Worm (Caenorhabditis elegans): ENCODE results near the gene ZC395.5.

Gene ZC395.5

ce11 chrIII:5224908-5225307 is 42.7 kb upstream of the ZC395.5 start:
- no peak for TF ChIP-seq ceh-32 (tag; optimal IDR thresholded peaks at IDR 0.05; ENCODE audit: poor library complexity)
- TF ChIP-seq php-3 (GFP tag; IDR thresholded peaks at IDR 0.05) = no peak
- TF ChIP-seq hlh-30 (tag; optimal IDR thresholded peaks at IDR 0.05; ENCODE audit: insufficient read depth) = no peak
- no peak for TF ChIP-seq vab-7 (GFP tag; IDR thresholded peaks at IDR 0.05)
- TF ChIP-seq hif-1 (tag; optimal IDR thresholded peaks at IDR 0.05) = no peak
- no peak for TF ChIP-seq tag-97 (GFP tag; IDR thresholded peaks at IDR 0.05)
- no peak for TF ChIP-seq ceh-62 (tag; optimal IDR thresholded peaks at IDR 0.05)
- no peak for TF ChIP-seq mdl-1 (tag; optimal IDR thresholded peaks at IDR 0.05)
- no peak for TF ChIP-seq fos-1 (tag; optimal IDR thresholded peaks at IDR 0.05)
- no peak for TF ChIP-seq nhr-48 (tag; optimal IDR thresholded peaks at IDR 0.05)
- TF ChIP-seq mdt-29 (GFP tag; IDR thresholded peaks at IDR 0.05) = no peak
- TF ChIP-seq ceh-28 (tag; optimal IDR thresholded peaks at IDR 0.05) = no peak
- no peak for TF ChIP-seq unc-62 (GFP tag; optimal IDR thresholded peaks at IDR 0.05 in 1 of 2)
- TF ChIP-seq unc-62 (tag; optimal IDR thresholded peaks at IDR 0.05) = no peak
- no peak for TF ChIP-seq aly-2 (tag; optimal IDR thresholded peaks at IDR 0.05)
- peak; percentile 51 for TF ChIP-seq ama-1 (optimal IDR thresholded peaks at IDR 0.05)
- no peak for TF ChIP-seq ztf-7 (tag; optimal IDR thresholded peaks at IDR 0.05)
- TF ChIP-seq spr-3 (GFP tag; optimal IDR thresholded peaks at IDR 0.05) = no peak
- no peak for TF ChIP-seq jun-1 (tag; optimal IDR thresholded peaks at IDR 0.05)
- peak; percentile 36 for TF ChIP-seq pqm-1 (tag; optimal IDR thresholded peaks at IDR 0.05)
- TF ChIP-seq nhr-77 (tag; optimal IDR thresholded peaks at IDR 0.05) = peak; percentile 23
- TF ChIP-seq nhr-102 (tag; optimal IDR thresholded peaks at IDR 0.05) = no peak
- peak; percentile 36 for TF ChIP-seq hlh-11 (tag; optimal IDR thresholded peaks at IDR 0.05)
- peak; percentile 1 for TF ChIP-seq dpl-1 (GFP tag; optimal IDR thresholded peaks at IDR 0.05)
- TF ChIP-seq lin-15B (tag; optimal IDR thresholded peaks at IDR 0.05) = no peak
- no peak for TF ChIP-seq tra-1 (GFP tag; IDR thresholded peaks at IDR 0.05)
- 0 out of 2 replicates have a peak, but pooled peaks have one; percentile 18 for TF ChIP-seq madf-9 (GFP tag; conservative IDR thresholded peaks at IDR 0.05)
- TF ChIP-seq nhr-6 (tag; optimal IDR thresholded peaks at IDR 0.05) = peak; percentile 54
- TF ChIP-seq nhr-42 (GFP tag; IDR thresholded peaks at IDR 0.05) = no peak
- TF ChIP-seq lsy-2 (tag; optimal IDR thresholded peaks at IDR 0.05) = peak in 1 of 2 experiments; percentile 21
- TF ChIP-seq mes-2 (tag; optimal IDR thresholded peaks at IDR 0.05; ENCODE audit: poor library complexity, severe bottlenecking) = peak; percentile 21
- peak; percentile 14 for TF ChIP-seq mep-1 (tag; optimal IDR thresholded peaks at IDR 0.05)
- TF ChIP-seq dve-1 (tag; optimal IDR thresholded peaks at IDR 0.05; ENCODE audit: insufficient read depth) = peak; percentile 81
- TF ChIP-seq daf-16 (GFP tag; optimal IDR thresholded peaks at IDR 0.05) = no peak
- TF ChIP-seq daf-16 (tag; optimal IDR thresholded peaks at IDR 0.05) = peak; percentile 73
- no peak for TF ChIP-seq nhr-41 (GFP tag; IDR thresholded peaks at IDR 0.05)
- no peak for TF ChIP-seq nhr-11 (tag; optimal IDR thresholded peaks at IDR 0.05)
- no peak for TF ChIP-seq pha-4 (GFP tag; IDR thresholded peaks at IDR 0.05)
- peak; percentile 44 for TF ChIP-seq pha-4 (tag; optimal IDR thresholded peaks at IDR 0.05)
- no peak for TF ChIP-seq F44E2.7 (GFP tag; IDR thresholded peaks at IDR 0.05)
- no peak for TF ChIP-seq zip-2 (tag; optimal IDR thresholded peaks at IDR 0.05)
- TF ChIP-seq dmd-6 (GFP tag; IDR thresholded peaks at IDR 0.05) = no peak
- TF ChIP-seq nhr-28 (tag; optimal IDR thresholded peaks at IDR 0.05) = peak; percentile 52
- TF ChIP-seq attf-4 (tag; optimal IDR thresholded peaks at IDR 0.05) = no peak
- TF ChIP-seq nhr-111 (GFP tag; optimal IDR thresholded peaks at IDR 0.05) = no peak

Measured in whole organism, L4 larva.